Worm (Caenorhabditis elegans) whole organism, L1 larva: ENCODE measurements around the gene math-38.

Experiments used
- C34B4.2 ChIP-seq: sonication (generic microtip); optimal IDR thresholded peaks from 2 replicates; lab custom pipeline; 2017; ENCODE audit warnings: mild to moderate bottlenecking, missing genetic modification characterization, missing compliant biosample characterization
- Y116A8C.19 ChIP-seq: sonication (generic microtip); optimal IDR thresholded peaks from 2 replicates; lab custom pipeline; 2016; ENCODE audit warnings: missing compliant biosample characterization, missing genetic modification characterization, borderline replicate concordance
- ceh-63 ChIP-seq: fragments of 200-800 bp; sonication (Bioruptor generic); optimal IDR thresholded peaks from 2 replicates; lab custom pipeline; 2018; ENCODE audit warnings: mild to moderate bottlenecking, missing genetic modification characterization, missing compliant biosample characterization
- ces-1 ChIP-seq: fragments of 150-350 bp; optimal IDR thresholded peaks from 2 replicates; lab custom pipeline; 2014; ENCODE audit warnings: missing biosample characterization, missing genetic modification reagents, missing genetic modification characterization
- efl-1 ChIP-seq, 4 experiments: fragments of 150-350 bp; optimal IDR thresholded peaks in 3 of 4; peaks in 1 of 4; 1 replicate in 1 of 4; 2 replicates in 3 of 4; lab custom pipeline; 2014; ENCODE audit warnings: missing biosample characterization in 2 of 4, missing genetic modification characterization in 2 of 4, missing genetic modification reagents in 2 of 4
- elt-2 ChIP-seq: sonication (generic microtip); optimal IDR thresholded peaks from 2 replicates; lab custom pipeline; 2016; ENCODE audit warnings: missing genetic modification characterization, mild to moderate bottlenecking, inconsistent platforms, missing compliant biosample characterization, missing genetic modification reagents
- elt-3 ChIP-seq, 6 experiments: fragments of 150-350 bp in 1 of 6; sonication (generic microtip); optimal IDR thresholded peaks; 2 replicates each; lab custom pipeline; 2017 to 2018; ENCODE audit warnings: missing biosample characterization in 6 of 6, missing genetic modification characterization in 6 of 6, inconsistent platforms in 1 of 6
- fkh-4 ChIP-seq: sonication (generic microtip); optimal IDR thresholded peaks from 2 replicates; lab custom pipeline; 2016; ENCODE audit warnings: missing compliant biosample characterization, missing genetic modification characterization, borderline replicate concordance
- hlh-4 ChIP-seq: sonication (generic microtip); optimal IDR thresholded peaks from 2 replicates; lab custom pipeline; 2016; ENCODE audit warnings: mild to moderate bottlenecking, missing genetic modification characterization, missing compliant biosample characterization
- jun-1 ChIP-seq: fragments of 150-350 bp; optimal IDR thresholded peaks from 2 replicates; lab custom pipeline; 2014; ENCODE audit warnings: missing biosample characterization, missing genetic modification reagents, missing genetic modification characterization
- lin-35 ChIP-seq, 2 experiments: fragments of 150-350 bp; optimal IDR thresholded peaks; 2 replicates each; lab custom pipeline; 2014; ENCODE audit warnings: missing biosample characterization in 2 of 2, missing genetic modification characterization in 2 of 2, missing genetic modification reagents in 2 of 2
- lin-39 ChIP-seq: fragments of 150-350 bp; optimal IDR thresholded peaks from 2 replicates; lab custom pipeline; 2014; ENCODE audit warnings: missing biosample characterization, missing genetic modification reagents, missing genetic modification characterization
- lir-3 ChIP-seq: sonication (generic microtip); optimal IDR thresholded peaks from 2 replicates; lab custom pipeline; 2016; ENCODE audit warnings: mild to moderate bottlenecking, missing genetic modification characterization, moderate library complexity, missing compliant biosample characterization; ENCODE audit not compliant: poor library complexity
- mdl-1 ChIP-seq, 2 experiments: fragments of 150-350 bp; optimal IDR thresholded peaks; 2 replicates each; lab custom pipeline; 2014 to 2017; ENCODE audit warnings: missing biosample characterization in 2 of 2, missing genetic modification characterization in 2 of 2, inconsistent platforms in 1 of 2
- nhr-11 ChIP-seq: fragments of 150-350 bp; optimal IDR thresholded peaks from 2 replicates; lab custom pipeline; 2014; ENCODE audit warnings: missing biosample characterization, missing genetic modification characterization
- nhr-12 ChIP-seq: sonication (generic microtip); optimal IDR thresholded peaks from 2 replicates; lab custom pipeline; 2017; ENCODE audit warnings: missing biosample characterization, missing genetic modification characterization
- nhr-47 ChIP-seq: sonication (generic microtip); optimal IDR thresholded peaks from 2 replicates; lab custom pipeline; 2016; ENCODE audit warnings: mild to moderate bottlenecking, missing genetic modification characterization, moderate library complexity, missing compliant biosample characterization
- nhr-76 ChIP-seq: sonication (generic microtip); optimal IDR thresholded peaks from 2 replicates; lab custom pipeline; 2017; ENCODE audit warnings: missing biosample characterization, missing genetic modification characterization
- pag-3 ChIP-seq: sonication (generic microtip); optimal IDR thresholded peaks from 2 replicates; lab custom pipeline; 2017; ENCODE audit warnings: missing genetic modification characterization, mild to moderate bottlenecking, missing compliant biosample characterization, antibody characterized with exemption, borderline replicate concordance; ENCODE audit not compliant: insufficient read depth
- pqm-1 ChIP-seq: sonication (generic microtip); optimal IDR thresholded peaks from 3 replicates; lab custom pipeline; 2017; ENCODE audit warnings: missing biosample characterization, missing genetic modification characterization
- rnt-1 ChIP-seq: sonication (generic microtip); optimal IDR thresholded peaks from 2 replicates; lab custom pipeline; 2016; ENCODE audit warnings: mild to moderate bottlenecking, missing genetic modification characterization, moderate library complexity, missing compliant biosample characterization
- sox-4 ChIP-seq: sonication (generic microtip); optimal IDR thresholded peaks from 2 replicates; lab custom pipeline; 2016; ENCODE audit warnings: missing genetic modification characterization, missing compliant biosample characterization
- sptf-1 ChIP-seq: fragments of 150-350 bp; optimal IDR thresholded peaks from 2 replicates; lab custom pipeline; 2014; ENCODE audit warnings: missing biosample characterization, missing genetic modification characterization
- sup-37 ChIP-seq: fragments of 200-800 bp; sonication (Bioruptor generic); optimal IDR thresholded peaks from 2 replicates; lab custom pipeline; 2018; ENCODE audit warnings: mild to moderate bottlenecking, missing genetic modification characterization, missing compliant biosample characterization
- swsn-7 ChIP-seq: sonication (generic microtip); optimal IDR thresholded peaks from 2 replicates; lab custom pipeline; 2016; ENCODE audit warnings: missing genetic modification characterization, missing compliant biosample characterization
- tbx-2 ChIP-seq: sonication (generic microtip); optimal IDR thresholded peaks from 2 replicates; lab custom pipeline; 2016; ENCODE audit warnings: missing genetic modification characterization, missing compliant biosample characterization
- unc-30 ChIP-seq: sonication (generic microtip); optimal IDR thresholded peaks from 2 replicates; lab custom pipeline; 2017; ENCODE audit warnings: missing biosample characterization, missing genetic modification characterization
- unc-86 ChIP-seq: sonication (generic microtip); optimal IDR thresholded peaks from 2 replicates; lab custom pipeline; 2016; ENCODE audit warnings: missing genetic modification characterization, missing compliant biosample characterization
- xbp-1 ChIP-seq: sonication (generic microtip); optimal IDR thresholded peaks from 2 replicates; lab custom pipeline; 2016; ENCODE audit warnings: missing genetic modification characterization, missing compliant biosample characterization
- zag-1 ChIP-seq: fragments of 150-350 bp; optimal IDR thresholded peaks from 2 replicates; lab custom pipeline; 2014; ENCODE audit warnings: missing biosample characterization, missing genetic modification characterization
- ztf-11 ChIP-seq, 2 experiments: sonication (generic microtip); optimal IDR thresholded peaks; 2 replicates each; lab custom pipeline; 2016 to 2017; ENCODE audit warnings: missing genetic modification characterization in 2 of 2, missing biosample characterization in 1 of 2, missing compliant biosample characterization in 1 of 2
- ztf-4 ChIP-seq: fragments of 150-350 bp; optimal IDR thresholded peaks from 2 replicates; lab custom pipeline; 2014; ENCODE audit warnings: missing biosample characterization, missing genetic modification characterization

Gene math-38

ce11 chrII:1586305-1586704 lies 6.5 kb upstream of the math-38 start, which contains the start of gene T07H3.8:
Gene T07H3.8 (plus strand): TSS chrII:1586605.
- TF ChIP-seq swsn-7 (no peak), mdl-1 (tag; optimal IDR thresholded peaks at IDR 0.05; lab: Kevin White, UChicago) (no peak)

ce11 chrII:1584140-1584539 lies 4.4 kb upstream of the math-38 start, which contains the start of gene clec-21:
Gene clec-21 (minus strand): TSS chrII:1584240.
- TF ChIP-seq zag-1 (tag; lab: Kevin White, UChicago) (no peak), rnt-1 (tag; lab: Kevin White, UChicago) (no peak), efl-1 (optimal IDR thresholded peaks at IDR 0.05; lab: Kevin White, UChicago) (no peak), efl-1 (GFP tag; optimal IDR thresholded peaks at IDR 0.05 in 1 of 2; lab: Kevin White, UChicago) (no peak), ces-1 (GFP tag; lab: Kevin White, UChicago) (no peak), nhr-47 (no peak), sox-4 (no peak), lin-35 (GFP tag; optimal IDR thresholded peaks at IDR 0.05; lab: Kevin White, UChicago) (no peak), nhr-11 (tag; lab: Kevin White, UChicago) (no peak), elt-3 (tag; optimal IDR thresholded peaks at IDR 0.05; lab: Kevin White, UChicago) (no peak)

- no peak for TF ChIP-seq mdl-1 (tag; optimal IDR thresholded peaks at IDR 0.05; lab: Kevin White, UChicago)
- peak; percentile 12 for TF ChIP-seq jun-1 (tag; lab: Kevin White, UChicago)
- TF ChIP-seq xbp-1 (tag; lab: Kevin White, UChicago) = no peak
- TF ChIP-seq efl-1 (optimal IDR thresholded peaks at IDR 0.05; lab: Kevin White, UChicago) = no peak
- TF ChIP-seq efl-1 (GFP tag; optimal IDR thresholded peaks at IDR 0.05 in 1 of 2; lab: Kevin White, UChicago) = peak in 1 of 2 experiments; percentile 16
- TF ChIP-seq elt-2 (tag; lab: Kevin White, UChicago) = peak; percentile 73
- TF ChIP-seq ztf-11 (tag; optimal IDR thresholded peaks at IDR 0.05; lab: Kevin White, UChicago) = no peak
- TF ChIP-seq nhr-76 (tag; lab: Kevin White, UChicago) = no peak
- peak in 1 of 2 experiments; percentile 29 for TF ChIP-seq lin-35 (GFP tag; optimal IDR thresholded peaks at IDR 0.05; lab: Kevin White, UChicago)
- TF ChIP-seq ztf-4 = no peak
- no peak for TF ChIP-seq nhr-11 (tag; lab: Kevin White, UChicago)
- no peak for TF ChIP-seq C34B4.2
Observed at ce11 chrII:1576772-1577171, 3.0 kb downstream of the math-38 start.

- TF ChIP-seq ceh-63 (no peak), lir-3 (tag; lab: Kevin White, UChicago) (no peak)
Observed at ce11 chrII:1576030-1576429, 3.8 kb downstream of the math-38 start, which contains the start of gene K05F6.10. Gene K05F6.10 (minus strand): TSS chrII:1576130.

- no peak for TF ChIP-seq tbx-2 (tag; lab: Kevin White, UChicago)
- TF ChIP-seq nhr-12 = no peak
- no peak for TF ChIP-seq lin-39
- TF ChIP-seq unc-30 (tag; lab: Kevin White, UChicago) = no peak
- TF ChIP-seq sptf-1 (tag; lab: Kevin White, UChicago) = no peak
- no peak for TF ChIP-seq sup-37 (GFP tag; lab: Kevin White, UChicago)
- no peak for TF ChIP-seq ztf-4
- TF ChIP-seq pag-3 (tag; lab: Kevin White, UChicago) = no peak
- TF ChIP-seq unc-86 (tag; lab: Kevin White, UChicago) = no peak
- TF ChIP-seq Y116A8C.19 (tag; lab: Kevin White, UChicago) = no peak
- TF ChIP-seq swsn-7 = no peak
- TF ChIP-seq fkh-4 (tag; lab: Kevin White, UChicago) = no peak
- no peak for TF ChIP-seq pqm-1 (tag; lab: Kevin White, UChicago)
Observed at ce11 chrII:1571032-1571431, 8.8 kb downstream of the math-38 start, which contains the start of gene fbxb-46. Gene fbxb-46 (minus strand): TSS chrII:1571132.

ce11 chrII:1568214-1568613 lies 11.6 kb downstream of the math-38 start, which contains the start of gene fbxb-49:
Gene fbxb-49 (plus strand): TSS chrII:1568514.
- no peak for TF ChIP-seq nhr-76 (tag; lab: Kevin White, UChicago)
- no peak for TF ChIP-seq hlh-4
- TF ChIP-seq sptf-1 (tag; lab: Kevin White, UChicago) = no peak
- no peak for TF ChIP-seq pag-3 (tag; lab: Kevin White, UChicago)
